In the genomic region with DNA sequence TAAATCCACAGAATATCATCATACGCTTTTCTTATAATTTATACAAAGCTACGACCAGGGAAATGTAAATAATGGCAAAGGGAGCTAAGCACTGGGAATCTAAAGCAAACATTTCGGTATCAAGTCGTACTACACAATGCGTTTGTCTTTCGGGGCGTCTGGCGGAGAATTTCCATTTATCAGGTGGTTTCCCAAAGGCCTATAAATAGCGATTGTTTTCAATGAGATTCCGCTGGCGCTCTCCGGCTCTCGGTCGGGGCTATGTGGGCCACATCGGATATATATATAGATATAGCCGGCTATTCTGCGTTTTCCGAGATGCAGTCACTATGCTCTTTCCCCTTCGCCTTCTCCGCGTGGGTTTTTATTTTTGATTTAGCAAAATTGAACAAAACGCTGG, we compare ENCODE assay signal across 2 fruit fly cellular contexts.
TF ChIP-seq lines count a peak whose summit lies in the region.

No protein-coding gene starts in this region.

- no peak for TF ChIP-seq CTCF in whole organism, embryonic (GFP tag; optimal IDR thresholded peaks at IDR 0.05; lab: Kevin White, UChicago)

TF ChIP-seq in whole organism, embryonic, 481 proteins besides CTCF, POLR2A, EP300 and RAD21:
- TF ChIP-seq Med (GFP tag; lab: Kevin White, UChicago), result peak; percentile 29
- TF ChIP-seq sd (tag; optimal IDR thresholded peaks at IDR 0.05; lab: Kevin White, UChicago), result peak; percentile 59
- peak; percentile 30; the same call in 1 of the 3 replicates for TF ChIP-seq sr (GFP tag; IDR thresholded peaks at IDR 0.05; lab: Robert Waterston, UW)
- peak; percentile 97 for TF ChIP-seq kah (GFP tag; optimal IDR thresholded peaks at IDR 0.05; lab: Kevin White, UChicago)
- no peak for TF ChIP-seq CG30403 (GFP tag; optimal IDR thresholded peaks at IDR 0.05; lab: Kevin White, UChicago)
- 0 out of 4 replicates have a peak, but pooled peaks have one; percentile 64 for TF ChIP-seq chinmo (GFP tag; IDR thresholded peaks at IDR 0.05; lab: Robert Waterston, UW; ENCODE audit: partially characterized antibody)
- TF ChIP-seq CG6254 (GFP tag; optimal IDR thresholded peaks at IDR 0.05; lab: Kevin White, UChicago), result no peak
- TF ChIP-seq CG12769 (tag; optimal IDR thresholded peaks at IDR 0.05; lab: Kevin White, UChicago), result peak; percentile 49
TF ChIP-seq in whole organism, embryonic: peak in this region for 6.

TF ChIP-seq in whole organism, pupa, 21 proteins besides CTCF, POLR2A, EP300 and RAD21:
- no peak for TF ChIP-seq Ets98B (GFP tag; IDR thresholded peaks at IDR 0.05; lab: Robert Waterston, UW)
- TF ChIP-seq CG12605 (GFP tag; IDR thresholded peaks at IDR 0.05; lab: Robert Waterston, UW), result no peak
- no peak for TF ChIP-seq CG14655 (GFP tag; optimal IDR thresholded peaks at IDR 0.05; lab: Kevin White, UChicago)
- peak; percentile 21; the same call in 1 of the 2 replicates for TF ChIP-seq CG32121 (GFP tag; IDR thresholded peaks at IDR 0.05; lab: Robert Waterston, UW)
- no peak for TF ChIP-seq CG4496 (GFP tag; IDR thresholded peaks at IDR 0.05; lab: Robert Waterston, UW)
- no peak for TF ChIP-seq CG10348 (GFP tag; IDR thresholded peaks at IDR 0.05; lab: Robert Waterston, UW)
- TF ChIP-seq rn (GFP tag; IDR thresholded peaks at IDR 0.05; lab: Robert Waterston, UW), result no peak
- TF ChIP-seq CG17806 (tag; optimal IDR thresholded peaks at IDR 0.05; lab: Kevin White, UChicago), result no peak
TF ChIP-seq in whole organism, pupa: peak in this region for 1.
